Fruit fly (Drosophila melanogaster) whole organism, wandering third instar larva: ENCODE measurements around the gene sle.

Experiments used
- CG32264 ChIP-seq: fragments of 200-800 bp; sonication (Bioruptor generic); optimal IDR thresholded peaks from 2 replicates; lab custom pipeline; 2016; ENCODE audit warnings: missing biosample characterization, missing genetic modification characterization
- GATAd ChIP-seq: sonication (Bioruptor generic); optimal IDR thresholded peaks from 2 replicates; lab custom pipeline; 2016; ENCODE audit warnings: missing biosample characterization, missing genetic modification characterization
- Hnf4 ChIP-seq: fragments of 200-800 bp; sonication (Bioruptor generic); optimal IDR thresholded peaks from 2 replicates; lab custom pipeline; 2016; ENCODE audit warnings: missing biosample characterization, mild to moderate bottlenecking, missing genetic modification characterization
- Jra ChIP-seq: sonication (Bioruptor generic); optimal IDR thresholded peaks from 2 replicates; lab custom pipeline; 2016; ENCODE audit warnings: missing biosample characterization, missing genetic modification characterization
- N ChIP-seq: fragments of >200 bp; optimal IDR thresholded peaks from 2 replicates; lab custom pipeline; 2018; ENCODE audit warnings: missing biosample characterization, missing external identifiers, missing genetic modification characterization
- OdsH ChIP-seq: fragments of 200-800 bp; sonication (Bioruptor generic); optimal IDR thresholded peaks from 2 replicates; lab custom pipeline; 2016; ENCODE audit warnings: missing biosample characterization, mild to moderate bottlenecking, missing genetic modification characterization
- Sp1 ChIP-seq: fragments of 200-800 bp; sonication (Bioruptor generic); optimal IDR thresholded peaks from 3 replicates; lab custom pipeline; 2019; ENCODE audit warnings: missing biosample characterization, mild to moderate bottlenecking, missing genetic modification characterization, moderate library complexity
- br ChIP-seq: fragments of 200-800 bp; sonication (Bioruptor generic); optimal IDR thresholded peaks from 2 replicates; lab custom pipeline; 2016; ENCODE audit warnings: missing biosample characterization, missing genetic modification characterization
- brk ChIP-seq: fragments of 200-800 bp; sonication (Bioruptor generic); optimal IDR thresholded peaks from 2 replicates; lab custom pipeline; 2016; ENCODE audit warnings: missing biosample characterization, mild to moderate bottlenecking, missing genetic modification characterization
- dmrt93B ChIP-seq: fragments of 200-800 bp; sonication (Bioruptor generic); optimal IDR thresholded peaks from 2 replicates; lab custom pipeline; 2018; ENCODE audit warnings: missing biosample characterization, mild to moderate bottlenecking, missing genetic modification characterization
- jim ChIP-seq: fragments of 175-275, 200-325 bp; sonication (Bioruptor generic); optimal IDR thresholded peaks from 2 replicates; lab custom pipeline; 2016; ENCODE audit warnings: missing biosample characterization, mild to moderate bottlenecking, missing genetic modification characterization
- pan ChIP-seq: fragments of >200 bp; optimal IDR thresholded peaks from 2 replicates; lab custom pipeline; 2017
- psq ChIP-seq: fragments of 200-800 bp; sonication (Bioruptor generic); optimal IDR thresholded peaks from 3 replicates; lab custom pipeline; 2017; ENCODE audit warnings: missing biosample characterization, mild to moderate bottlenecking, missing genetic modification characterization, moderate library complexity
- usp ChIP-seq: fragments of >200 bp; optimal IDR thresholded peaks from 2 replicates; lab custom pipeline; 2017; ENCODE audit warnings: missing biosample characterization, missing genetic modification characterization

DNA sequence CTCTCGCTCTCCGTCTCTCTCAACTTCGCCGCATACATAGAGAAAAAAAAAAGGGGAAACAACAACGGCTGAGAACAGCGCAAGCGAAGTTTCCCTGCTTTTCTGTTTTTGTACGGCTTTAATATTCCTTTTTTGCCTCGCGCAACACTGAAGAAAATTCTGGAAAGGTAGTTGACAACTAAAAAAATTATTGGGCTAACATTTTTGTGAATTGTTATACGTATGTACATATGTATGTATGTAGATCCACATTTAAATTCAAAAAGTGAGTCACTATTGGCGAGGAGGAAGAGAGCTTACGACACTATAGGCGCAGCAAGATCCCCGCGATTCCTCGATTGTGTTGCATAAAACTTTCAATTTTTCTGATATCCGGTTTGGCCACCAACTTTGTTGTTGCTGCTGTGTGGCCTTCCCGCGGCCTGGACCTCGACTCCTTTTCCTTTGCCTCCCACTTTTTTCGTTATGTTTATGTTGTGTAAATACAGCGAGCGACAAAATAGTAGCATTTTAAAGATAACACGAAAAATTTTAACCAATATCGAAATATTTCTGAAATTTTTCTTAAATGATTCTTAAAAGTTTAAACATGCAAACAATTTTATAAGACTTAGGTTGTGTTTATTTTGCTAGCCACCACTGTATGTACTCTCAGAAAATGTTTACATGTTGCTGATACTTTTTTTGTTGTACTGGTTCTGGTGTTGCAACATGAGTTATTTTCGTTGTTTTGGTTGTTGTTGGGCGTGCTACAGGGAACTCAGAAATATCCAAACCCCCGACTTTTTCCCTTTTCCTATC is 23.8 kb downstream of the sle start:
- TF ChIP-seq pan (lab: Kevin White, UChicago): no peak
- peak; percentile 96 for TF ChIP-seq Sp1 (GFP tag; lab: Kevin White, UChicago)
- TF ChIP-seq Jra (GFP tag; lab: Kevin White, UChicago): peak; percentile 88
- no peak for TF ChIP-seq jim (GFP tag; lab: Kevin White, UChicago)
- TF ChIP-seq N (GFP tag; lab: Kevin White, UChicago): no peak
- no peak for TF ChIP-seq usp
- TF ChIP-seq dmrt93B (GFP tag; lab: Kevin White, UChicago): peak; percentile 78
- peak; percentile 94 for TF ChIP-seq psq (GFP tag; lab: Kevin White, UChicago)
- peak; percentile 93 for TF ChIP-seq br (GFP tag; lab: Kevin White, UChicago)
- TF ChIP-seq brk (GFP tag; lab: Kevin White, UChicago): peak; percentile 75
- TF ChIP-seq GATAd (GFP tag; lab: Kevin White, UChicago): peak; percentile 46
- TF ChIP-seq OdsH (GFP tag; lab: Kevin White, UChicago): peak; percentile 94
- TF ChIP-seq CG32264: peak; percentile 54
- peak; percentile 92 for TF ChIP-seq Hnf4 (GFP tag; lab: Kevin White, UChicago)
